Worm (Caenorhabditis elegans) whole organism, midembryonic: ENCODE results near the gene F12E12.1.

Source experiments
- flt-1 ChIP-seq: fragments of 200-800 bp; sonication (Bioruptor generic); IDR thresholded peaks from 2 replicates; pipeline ENCODE4 v1.3.6; 2022; ENCODE audit warnings: missing genetic modification characterization, missing compliant biosample characterization
- med-1 ChIP-seq: sonication (generic microtip); optimal IDR thresholded peaks from 2 replicates; lab custom pipeline; 2017; ENCODE audit warnings: missing genetic modification characterization, mild to moderate bottlenecking, missing compliant biosample characterization, antibody characterized with exemption, missing genetic modification reagents; ENCODE audit not compliant: insufficient read depth
- ztf-29 ChIP-seq: fragments of 200-800 bp; sonication (Bioruptor generic); IDR thresholded peaks from 2 replicates; pipeline ENCODE4 v1.3.6; 2022; ENCODE audit warnings: missing genetic modification reagents, missing genetic modification characterization, missing compliant biosample characterization

DNA sequence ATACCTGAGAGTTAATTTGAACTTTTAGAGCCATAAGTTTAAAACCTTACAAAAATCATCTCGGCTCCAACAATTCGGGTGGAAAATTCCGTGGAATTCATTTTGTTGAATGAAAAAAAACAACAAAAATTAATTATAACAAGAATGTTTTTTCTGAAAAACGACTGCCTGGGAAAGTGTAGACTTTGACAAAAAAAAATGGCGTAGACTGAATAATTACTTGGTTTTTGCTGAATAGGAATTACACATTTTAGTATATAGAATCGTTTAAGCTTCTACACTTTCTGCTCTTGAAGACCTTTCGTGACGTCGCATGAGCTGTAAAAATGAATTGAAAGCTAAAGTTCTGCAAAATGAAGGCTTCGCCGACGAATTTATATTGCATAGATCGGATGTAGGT, 22.8 kb downstream of the F12E12.1 start, which contains the start of gene srx-112:
- TF ChIP-seq med-1 (GFP tag; lab: Kevin White, UChicago) = no peak
- no peak for TF ChIP-seq flt-1
- no peak for TF ChIP-seq ztf-29 (GFP tag; lab: Robert Waterston, UW)
